Worm (Caenorhabditis elegans) whole organism, L2 larva: ENCODE data around the gene C05C9.1.

Source experiments
- C34F6.9 ChIP-seq: fragments of 150-350 bp; optimal IDR thresholded peaks from 2 replicates; lab custom pipeline; 2014; ENCODE audit warnings: missing biosample characterization, missing genetic modification characterization
- R02D3.7 ChIP-seq: fragments of 150-350 bp; optimal IDR thresholded peaks from 2 replicates; lab custom pipeline; 2014; ENCODE audit warnings: missing biosample characterization, missing genetic modification characterization
- Y55F3AM.14 ChIP-seq: fragments of 200-800 bp; sonication (Bioruptor generic); optimal IDR thresholded peaks from 2 replicates; lab custom pipeline; 2018; ENCODE audit warnings: mild to moderate bottlenecking, missing genetic modification characterization, missing compliant biosample characterization
- ZK546.5 ChIP-seq: sonication (generic microtip); optimal IDR thresholded peaks from 2 replicates; lab custom pipeline; 2017; ENCODE audit warnings: missing biosample characterization, missing genetic modification characterization
- alr-1 ChIP-seq: fragments of 150-350 bp; optimal IDR thresholded peaks from 2 replicates; lab custom pipeline; 2014; ENCODE audit warnings: missing biosample characterization, missing genetic modification characterization
- blmp-1 ChIP-seq: sonication (generic microtip); optimal IDR thresholded peaks from 2 replicates; lab custom pipeline; 2017; ENCODE audit warnings: missing genetic modification characterization, mild to moderate bottlenecking, missing compliant biosample characterization, antibody characterized with exemption, moderate library complexity; ENCODE audit not compliant: insufficient read depth
- ceh-16 ChIP-seq: fragments of 150-350 bp; optimal IDR thresholded peaks from 2 replicates; lab custom pipeline; 2014; ENCODE audit warnings: missing biosample characterization, missing genetic modification characterization
- ceh-82 ChIP-seq: fragments of 150-350 bp; optimal IDR thresholded peaks from 2 replicates; lab custom pipeline; 2014; ENCODE audit warnings: missing biosample characterization, missing genetic modification characterization
- crh-2 ChIP-seq: sonication (generic microtip); optimal IDR thresholded peaks from 2 replicates; lab custom pipeline; 2017; ENCODE audit warnings: missing biosample characterization, missing genetic modification characterization
- dmd-4 ChIP-seq: sonication (generic microtip); optimal IDR thresholded peaks from 2 replicates; lab custom pipeline; 2017; ENCODE audit warnings: missing biosample characterization, missing genetic modification characterization
- elt-1 ChIP-seq: fragments of 150-350 bp; optimal IDR thresholded peaks from 2 replicates; lab custom pipeline; 2014; ENCODE audit warnings: missing biosample characterization, missing genetic modification characterization
- elt-3 ChIP-seq: sonication (generic microtip); optimal IDR thresholded peaks from 2 replicates; lab custom pipeline; 2017; ENCODE audit warnings: missing biosample characterization, missing genetic modification characterization
- fos-1 ChIP-seq: fragments of 150-350 bp; optimal IDR thresholded peaks from 2 replicates; lab custom pipeline; 2014; ENCODE audit warnings: missing biosample characterization, missing genetic modification characterization
- gmeb-1 ChIP-seq: fragments of 150-350 bp; optimal IDR thresholded peaks from 2 replicates; lab custom pipeline; 2014; ENCODE audit warnings: missing biosample characterization, missing genetic modification characterization
- lin-11 ChIP-seq: fragments of 150-350 bp; sonication (generic microtip); optimal IDR thresholded peaks from 2 replicates; lab custom pipeline; 2014; ENCODE audit warnings: missing biosample characterization, missing genetic modification characterization, inconsistent platforms, mixed read lengths
- lsy-2 ChIP-seq, 2 experiments: fragments of 150-350 bp in 1 of 2; sonication (generic microtip) in 1 of 2; optimal IDR thresholded peaks; 2 replicates each; lab custom pipeline; 2014 to 2017; ENCODE audit warnings: missing biosample characterization in 2 of 2, missing genetic modification characterization in 2 of 2
- mab-5 ChIP-seq: fragments of 150-350 bp; optimal IDR thresholded peaks from 2 replicates; lab custom pipeline; 2014; ENCODE audit warnings: missing biosample characterization, missing genetic modification characterization
- mbf-1 ChIP-seq: sonication (generic microtip); optimal IDR thresholded peaks from 2 replicates; lab custom pipeline; 2017; ENCODE audit warnings: missing biosample characterization, missing genetic modification characterization
- mdl-1 ChIP-seq, 2 experiments: fragments of 150-350 bp in 1 of 2; sonication (generic microtip) in 1 of 2; optimal IDR thresholded peaks; 2 replicates each; lab custom pipeline; 2017; ENCODE audit warnings: missing biosample characterization in 2 of 2, missing genetic modification characterization in 2 of 2
- nhr-12 ChIP-seq: fragments of 150-350 bp; optimal IDR thresholded peaks from 2 replicates; lab custom pipeline; 2014; ENCODE audit warnings: missing biosample characterization, missing genetic modification characterization
- nhr-129 ChIP-seq: fragments of 150-350 bp; optimal IDR thresholded peaks from 2 replicates; lab custom pipeline; 2014; ENCODE audit warnings: missing biosample characterization, missing genetic modification characterization
- nhr-21 ChIP-seq: fragments of 150-350 bp; optimal IDR thresholded peaks from 2 replicates; lab custom pipeline; 2014; ENCODE audit warnings: missing biosample characterization, missing genetic modification characterization
- nhr-23 ChIP-seq: fragments of 150-350 bp; optimal IDR thresholded peaks from 2 replicates; lab custom pipeline; 2014; ENCODE audit warnings: missing biosample characterization, missing genetic modification reagents, missing genetic modification characterization
- nhr-25 ChIP-seq: fragments of 150-350 bp; sonication (generic microtip); optimal IDR thresholded peaks from 3 replicates; lab custom pipeline; 2014; ENCODE audit warnings: missing biosample characterization, missing genetic modification characterization
- nhr-6 ChIP-seq: fragments of 150-350 bp; optimal IDR thresholded peaks from 2 replicates; lab custom pipeline; 2014; ENCODE audit warnings: missing biosample characterization, missing genetic modification characterization
- nhr-77 ChIP-seq: fragments of 150-350 bp; optimal IDR thresholded peaks from 2 replicates; lab custom pipeline; 2014; ENCODE audit warnings: missing biosample characterization, missing genetic modification characterization
- peb-1 ChIP-seq: fragments of 150-350 bp; optimal IDR thresholded peaks from 2 replicates; lab custom pipeline; 2014; ENCODE audit warnings: missing biosample characterization, missing genetic modification characterization
- sma-3 ChIP-seq: sonication (generic microtip); optimal IDR thresholded peaks from 2 replicates; lab custom pipeline; 2016; ENCODE audit warnings: missing genetic modification reagents, missing genetic modification characterization, missing compliant biosample characterization
- sma-9 ChIP-seq, 2 experiments: fragments of 150-350 bp in 1 of 2; sonication (generic microtip) in 1 of 2; optimal IDR thresholded peaks; 2 replicates each; lab custom pipeline; 2014 to 2016; ENCODE audit warnings: missing genetic modification characterization in 2 of 2, mild to moderate bottlenecking in 1 of 2, missing biosample characterization in 1 of 2, missing compliant biosample characterization in 1 of 2, missing genetic modification reagents in 1 of 2, moderate library complexity in 1 of 2
- snpc-4 ChIP-seq: fragments of 150-350 bp; optimal IDR thresholded peaks from 2 replicates; lab custom pipeline; 2014; ENCODE audit warnings: missing biosample characterization, missing genetic modification characterization
- unc-55 ChIP-seq: fragments of 150-350 bp; sonication (generic microtip); optimal IDR thresholded peaks from 3 replicates; lab custom pipeline; 2014; ENCODE audit warnings: missing biosample characterization, missing genetic modification reagents, missing genetic modification characterization
- zag-1 ChIP-seq: fragments of 150-350 bp; optimal IDR thresholded peaks from 2 replicates; lab custom pipeline; 2014; ENCODE audit warnings: missing biosample characterization, missing genetic modification characterization
- ztf-1 ChIP-seq: fragments of 200-800 bp; sonication (Bioruptor generic); conservative IDR thresholded peaks from 2 replicates; pipeline ENCODE4 v1.3.6; 2022; ENCODE audit warnings: missing genetic modification characterization, missing compliant biosample characterization
- ztf-11 ChIP-seq: sonication (generic microtip); optimal IDR thresholded peaks from 2 replicates; lab custom pipeline; 2017; ENCODE audit warnings: missing biosample characterization, missing genetic modification characterization

C05C9.1 gene

DNA sequence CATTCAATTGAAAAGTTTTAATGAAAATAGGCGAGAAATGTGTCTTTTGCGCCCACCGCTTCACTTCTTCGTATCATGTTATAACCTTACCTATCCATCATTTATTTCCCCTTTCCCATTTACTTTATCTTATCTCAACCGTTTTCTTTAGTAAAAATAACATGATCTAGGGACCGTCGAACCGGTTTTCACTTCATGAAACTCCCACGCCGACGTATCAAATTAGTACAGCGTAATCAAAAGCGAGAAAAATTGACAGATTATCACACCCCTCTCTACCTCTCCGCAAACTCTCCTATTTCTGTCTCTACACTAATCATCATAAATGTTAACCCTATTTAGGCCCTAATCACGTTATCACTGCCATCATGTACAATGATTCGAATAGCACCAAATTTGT is 23.6 kb upstream of the C05C9.1 start:
- TF ChIP-seq blmp-1 (tag; lab: Kevin White, UChicago) = peak; percentile 3
- TF ChIP-seq fos-1 = peak; percentile 7
- peak; percentile 55 for TF ChIP-seq sma-9 (GFP tag; optimal IDR thresholded peaks at IDR 0.05; lab: Kevin White, UChicago)
- TF ChIP-seq sma-9 (tag; optimal IDR thresholded peaks at IDR 0.05; lab: Kevin White, UChicago) = no peak
- TF ChIP-seq gmeb-1 = no peak
- TF ChIP-seq nhr-21 = peak; percentile 12
- TF ChIP-seq, all 48 proteins: peak for 4

DNA sequence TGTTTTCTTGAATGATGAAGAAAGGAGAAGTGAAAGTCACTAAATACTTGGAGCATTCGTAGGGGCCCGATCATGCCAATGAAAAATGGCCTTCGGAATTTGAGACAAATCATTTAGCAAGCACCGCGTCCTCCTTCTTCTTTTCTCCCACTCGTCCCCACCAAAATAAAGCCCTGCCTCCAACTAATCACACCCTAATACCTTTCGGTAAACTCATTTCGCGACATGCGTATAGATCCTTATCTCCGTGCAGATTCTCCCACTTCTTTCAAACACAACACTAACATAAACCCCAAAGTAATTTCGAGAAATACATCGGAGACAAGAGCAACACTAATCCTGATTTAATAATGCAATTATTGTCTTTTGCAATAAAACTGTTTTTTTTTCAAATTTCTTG is 23.0 kb upstream of the C05C9.1 start:
- TF ChIP-seq ztf-1 (GFP tag; lab: Robert Waterston, UW) = no peak
- no peak for TF ChIP-seq nhr-25 (tag; lab: Kevin White, UChicago)
- TF ChIP-seq nhr-12 (tag; lab: Kevin White, UChicago) = no peak
- TF ChIP-seq blmp-1 (tag; lab: Kevin White, UChicago) = no peak
- TF ChIP-seq ztf-11 (tag; lab: Kevin White, UChicago) = no peak
- TF ChIP-seq unc-55 (GFP tag; lab: Kevin White, UChicago) = peak; percentile 68
- TF ChIP-seq nhr-77 (tag; lab: Kevin White, UChicago) = no peak
- TF ChIP-seq C34F6.9 (tag; lab: Kevin White, UChicago) = no peak
- no peak for TF ChIP-seq snpc-4 (tag; lab: Kevin White, UChicago)
- no peak for TF ChIP-seq dmd-4 (tag; lab: Kevin White, UChicago)
- TF ChIP-seq sma-3 = no peak
- peak; percentile 82 for TF ChIP-seq mab-5 (tag; lab: Kevin White, UChicago)
- TF ChIP-seq alr-1 = peak; percentile 47
- no peak for TF ChIP-seq ZK546.5 (tag; lab: Kevin White, UChicago)
- no peak for TF ChIP-seq Y55F3AM.14 (GFP tag; lab: Kevin White, UChicago)
- TF ChIP-seq elt-1 (tag; lab: Kevin White, UChicago) = no peak
- no peak for TF ChIP-seq lsy-2 (tag; optimal IDR thresholded peaks at IDR 0.05; lab: Kevin White, UChicago)
- no peak for TF ChIP-seq crh-2 (tag; lab: Kevin White, UChicago)
- TF ChIP-seq ceh-82 (tag; lab: Kevin White, UChicago) = no peak

DNA sequence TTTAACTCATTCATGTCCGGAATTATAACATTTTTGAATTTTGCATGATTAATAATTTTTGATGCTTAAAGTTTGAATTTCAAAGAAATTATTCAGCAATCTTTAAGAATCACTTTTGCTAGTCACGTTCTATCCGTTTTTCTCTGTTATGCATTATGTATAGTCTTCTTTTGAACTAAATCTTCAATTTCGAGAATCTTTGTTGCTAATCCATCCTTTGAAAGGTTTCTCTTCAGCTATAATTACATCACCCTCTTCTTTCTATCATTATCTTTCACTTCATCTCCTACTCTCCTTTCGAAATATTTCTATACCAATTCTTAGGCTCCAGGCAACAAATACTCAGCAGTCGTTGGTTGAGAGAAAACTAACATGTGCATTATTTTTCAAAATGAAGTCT is 9.1 kb upstream of the C05C9.1 start:
- TF ChIP-seq nhr-6 (tag; lab: Kevin White, UChicago) (no peak), ZK546.5 (tag; lab: Kevin White, UChicago) (no peak), peb-1 (tag; lab: Kevin White, UChicago) (no peak), mbf-1 (no peak), Y55F3AM.14 (GFP tag; lab: Kevin White, UChicago) (no peak), sma-3 (no peak), ztf-1 (GFP tag; lab: Robert Waterston, UW) (no peak), crh-2 (tag; lab: Kevin White, UChicago) (no peak), lsy-2 (tag; optimal IDR thresholded peaks at IDR 0.05; lab: Kevin White, UChicago) (no peak), fos-1 (no peak), alr-1 (no peak), ceh-16 (tag; lab: Kevin White, UChicago) (no peak), mdl-1 (tag; optimal IDR thresholded peaks at IDR 0.05; lab: Kevin White, UChicago) (no peak), R02D3.7 (tag; lab: Kevin White, UChicago) (no peak), nhr-12 (tag; lab: Kevin White, UChicago) (no peak)

DNA sequence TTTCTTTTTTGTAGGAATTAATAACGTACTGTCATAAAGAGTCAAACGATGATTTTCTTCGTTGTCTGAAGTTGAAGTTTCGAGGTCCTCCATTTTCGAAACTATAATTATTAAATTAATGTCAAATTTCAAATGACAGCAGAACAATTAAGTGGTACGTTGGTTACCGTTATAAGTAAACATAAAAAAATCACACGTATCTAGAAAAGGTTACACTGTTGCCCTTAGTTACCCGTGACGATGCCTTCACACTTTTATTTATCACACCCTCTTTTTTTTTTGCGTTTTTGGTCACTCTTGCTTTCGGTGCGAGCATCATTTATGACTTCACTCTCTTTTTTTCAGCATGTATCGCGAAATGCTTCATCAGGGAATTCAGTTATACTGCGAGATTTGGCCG is 7.9 kb upstream of the C05C9.1 start, which contains the start of the genes C05C9.3 and C05C9.2:
Gene C05C9.3 (minus strand): TSS at position 101 of the 400 bp plus-strand sequence.
Gene C05C9.2 (plus strand): TSS at position 346 of the 400 bp plus-strand sequence.
- TF ChIP-seq nhr-129 (tag; lab: Kevin White, UChicago) (no peak), lin-11 (tag; lab: Kevin White, UChicago) (no peak), elt-1 (tag; lab: Kevin White, UChicago) (no peak), mab-5 (tag; lab: Kevin White, UChicago) (no peak), blmp-1 (tag; lab: Kevin White, UChicago) (no peak)

DNA sequence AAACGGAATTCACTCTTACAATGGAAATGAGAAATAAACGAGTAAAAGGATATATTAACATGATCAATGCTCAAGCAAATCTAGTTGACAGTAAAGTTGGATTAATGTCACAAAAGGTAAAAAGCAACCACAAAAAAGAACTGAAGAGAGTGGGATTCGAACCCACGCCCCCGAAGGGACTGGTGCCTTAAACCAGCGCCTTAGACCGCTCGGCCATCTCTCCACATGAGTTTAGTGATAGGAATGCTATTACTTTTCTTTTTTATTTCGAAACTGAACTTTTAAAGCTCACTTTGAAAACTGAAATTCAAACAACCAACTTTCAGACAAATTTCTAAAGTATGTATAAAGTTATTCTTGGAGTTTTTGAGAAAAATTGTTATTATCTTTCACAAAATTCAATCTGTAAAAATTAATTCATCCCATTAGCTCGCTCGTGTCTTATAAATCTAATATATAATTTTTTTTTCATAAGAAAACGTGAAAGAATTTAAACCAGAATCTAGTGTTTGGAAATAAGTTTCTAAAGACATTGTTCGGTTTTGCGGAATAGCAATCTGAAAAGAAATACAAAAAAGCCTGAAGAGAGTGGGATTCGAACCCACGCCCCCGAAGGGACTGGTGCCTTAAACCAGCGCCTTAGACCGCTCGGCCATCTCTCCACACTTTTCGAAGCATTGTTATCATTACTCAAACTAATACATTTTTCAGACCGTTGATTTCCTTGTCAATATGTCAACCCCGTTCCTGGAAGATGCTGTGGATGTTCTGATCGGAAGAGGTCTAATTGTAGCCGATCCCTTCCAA is 2.3 kb downstream of the C05C9.1 start:
- TF ChIP-seq sma-9 (GFP tag; optimal IDR thresholded peaks at IDR 0.05; lab: Kevin White, UChicago) (no peak), sma-9 (tag; optimal IDR thresholded peaks at IDR 0.05; lab: Kevin White, UChicago) (no peak), nhr-23 (tag; lab: Kevin White, UChicago) (no peak), ztf-1 (GFP tag; lab: Robert Waterston, UW) (no peak), zag-1 (tag; lab: Kevin White, UChicago) (no peak), ceh-82 (tag; lab: Kevin White, UChicago) (no peak), Y55F3AM.14 (GFP tag; lab: Kevin White, UChicago) (no peak), elt-3 (tag; lab: Kevin White, UChicago) (no peak), mdl-1 (tag; optimal IDR thresholded peaks at IDR 0.05; lab: Kevin White, UChicago) (no peak), lsy-2 (tag; optimal IDR thresholded peaks at IDR 0.05; lab: Kevin White, UChicago) (no peak)
